Worm (Caenorhabditis elegans): ENCODE measurements around the gene C44B12.6.
A peak's percentile ranks its signal among the peaks of the same experiment; 100 is the strongest.

Gene C44B12.6

DNA sequence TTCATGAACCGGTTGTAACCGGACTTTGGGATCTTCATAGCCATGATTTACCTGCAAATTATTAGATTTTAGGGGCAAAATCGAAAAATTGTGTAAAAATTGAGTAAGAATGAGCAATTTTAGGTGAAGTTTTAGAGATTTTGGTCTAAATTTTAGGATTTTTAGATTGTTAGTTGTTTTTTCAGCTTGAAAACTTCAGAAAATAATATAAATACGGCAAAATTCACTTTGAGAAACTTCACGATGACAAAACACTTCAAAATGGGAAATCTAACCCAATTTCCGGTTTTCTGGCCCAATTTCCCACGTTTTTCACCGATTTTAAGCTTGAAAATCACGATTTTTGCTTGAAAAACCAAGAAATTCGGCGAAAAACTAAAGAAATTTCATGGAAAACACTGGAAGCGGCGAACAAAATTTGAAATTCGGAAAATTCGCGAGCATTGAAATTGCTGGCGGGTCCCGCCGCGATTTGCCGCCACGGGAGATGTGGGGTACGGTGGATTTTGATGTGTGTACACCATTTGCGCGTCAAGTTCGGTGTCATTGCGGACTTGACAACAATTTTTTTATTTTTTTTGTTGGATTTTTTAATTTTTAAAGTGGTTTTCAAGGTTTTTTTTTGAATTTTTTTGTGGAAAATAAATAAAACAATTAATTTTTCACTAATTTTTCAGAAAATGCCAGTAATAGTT is 42.5 kb downstream of the C44B12.6 start, which contains the start of the genes cct-8 and Y55F3AR.2 (continued):
- TF ChIP-seq zip-11 (GFP tag; IDR thresholded peaks at IDR 0.05), result peak; percentile 56; the same call in 1 of the 2 replicates
- peak; percentile 92 for TF ChIP-seq lin-1 (GFP tag; IDR thresholded peaks at IDR 0.05)
- TF ChIP-seq ces-1 (GFP tag; optimal IDR thresholded peaks at IDR 0.05), result peak; percentile 45
- TF ChIP-seq lin-39 (tag; optimal IDR thresholded peaks at IDR 0.05), result peak; percentile 82
- TF ChIP-seq F10B5.3 (tag; optimal IDR thresholded peaks at IDR 0.05), result peak; percentile 93
- peak; percentile 99 for TF ChIP-seq mep-1 (tag; optimal IDR thresholded peaks at IDR 0.05)
- peak; percentile 69 for TF ChIP-seq set-16 (GFP tag; IDR thresholded peaks at IDR 0.05)
- TF ChIP-seq F37D6.2 (tag; optimal IDR thresholded peaks at IDR 0.05), result peak; percentile 94
- peak; percentile 78 for TF ChIP-seq ceh-32 (tag; optimal IDR thresholded peaks at IDR 0.05; ENCODE audit: poor library complexity)
- peak; percentile 81 for TF ChIP-seq nhr-10 (tag; optimal IDR thresholded peaks at IDR 0.05)
- peak; percentile 97 for TF ChIP-seq pha-4 (GFP tag; IDR thresholded peaks at IDR 0.05)
- TF ChIP-seq pha-4 (tag; optimal IDR thresholded peaks at IDR 0.05), result peak; percentile 19
- TF ChIP-seq egl-27 (tag; optimal IDR thresholded peaks at IDR 0.05), result no peak
- TF ChIP-seq F49E8.2 (tag; optimal IDR thresholded peaks at IDR 0.05; ENCODE audit: borderline replicate concordance), result peak; percentile 95
- peak; percentile 97 for TF ChIP-seq lin-38 (GFP tag; IDR thresholded peaks at IDR 0.05)
- peak; percentile 86 for TF ChIP-seq Y5F2A.4 (GFP tag; optimal IDR thresholded peaks at IDR 0.05)
- peak; percentile 89 for TF ChIP-seq nhr-11 (tag; optimal IDR thresholded peaks at IDR 0.05)
- peak; percentile 99 to 100 for TF ChIP-seq lsy-2 (tag; optimal IDR thresholded peaks at IDR 0.05)
- no peak for TF ChIP-seq attf-4 (tag; optimal IDR thresholded peaks at IDR 0.05)
- TF ChIP-seq D1046.2 (GFP tag; IDR thresholded peaks at IDR 0.05), result peak; percentile 95
- peak; percentile 94 for TF ChIP-seq mes-2 (tag; optimal IDR thresholded peaks at IDR 0.05; ENCODE audit: poor library complexity, severe bottlenecking)
- TF ChIP-seq snpc-4 (tag; optimal IDR thresholded peaks at IDR 0.05), result peak; percentile 31
- TF ChIP-seq nhr-102 (tag; optimal IDR thresholded peaks at IDR 0.05), result peak; percentile 97
- peak; percentile 88 for TF ChIP-seq unc-130 (GFP tag; optimal IDR thresholded peaks at IDR 0.05)
- TF ChIP-seq Y75B8A.6 (GFP tag; IDR thresholded peaks at IDR 0.05), result peak; percentile 94
- TF ChIP-seq nhr-76 (tag; optimal IDR thresholded peaks at IDR 0.05), result peak; percentile 58
- no peak for TF ChIP-seq ceh-82 (tag; optimal IDR thresholded peaks at IDR 0.05)
- peak; percentile 14 for TF ChIP-seq lir-3 (tag; optimal IDR thresholded peaks at IDR 0.05)
- no peak for TF ChIP-seq ceh-62 (tag; optimal IDR thresholded peaks at IDR 0.05)
- TF ChIP-seq zag-1 (tag; optimal IDR thresholded peaks at IDR 0.05), result peak; percentile 34
- 0 out of 2 replicates have a peak, but pooled peaks have one; percentile 72 for TF ChIP-seq F44E2.7 (GFP tag; IDR thresholded peaks at IDR 0.05)
- peak; percentile 92 for TF ChIP-seq jun-1 (tag; optimal IDR thresholded peaks at IDR 0.05)
- peak; percentile 98 for TF ChIP-seq fkh-10 (GFP tag; optimal IDR thresholded peaks at IDR 0.05)
- no peak for TF ChIP-seq dmd-8 (GFP tag; IDR thresholded peaks at IDR 0.05)
- TF ChIP-seq tag-97 (GFP tag; IDR thresholded peaks at IDR 0.05), result no peak
- TF ChIP-seq dmd-6 (GFP tag; IDR thresholded peaks at IDR 0.05), result peak; percentile 98
- TF ChIP-seq gei-8 (GFP tag; optimal IDR thresholded peaks at IDR 0.05), result peak; percentile 63
- peak; percentile 99 for TF ChIP-seq spr-3 (GFP tag; optimal IDR thresholded peaks at IDR 0.05)
- TF ChIP-seq snpc-1.2 (GFP tag; IDR thresholded peaks at IDR 0.05), result peak; percentile 87
- peak; percentile 98 for TF ChIP-seq mdt-29 (GFP tag; IDR thresholded peaks at IDR 0.05)
- TF ChIP-seq ceh-20 (GFP tag; IDR thresholded peaks at IDR 0.05), result peak; percentile 99
- no peak for TF ChIP-seq unc-39 (tag; optimal IDR thresholded peaks at IDR 0.05)
- peak; percentile 98 for TF ChIP-seq dmd-9 (GFP tag; IDR thresholded peaks at IDR 0.05)
- TF ChIP-seq nhr-28 (tag; optimal IDR thresholded peaks at IDR 0.05), result peak; percentile 79
- peak; percentile 92 for TF ChIP-seq sdz-12 (GFP tag; optimal IDR thresholded peaks at IDR 0.05)
- no peak for TF ChIP-seq R02D3.7 (tag; optimal IDR thresholded peaks at IDR 0.05)
- TF ChIP-seq php-3 (GFP tag; IDR thresholded peaks at IDR 0.05), result peak; percentile 99
- TF ChIP-seq daf-16 (GFP tag; optimal IDR thresholded peaks at IDR 0.05), result peak; percentile 58 to 95
- TF ChIP-seq daf-16 (tag; optimal IDR thresholded peaks at IDR 0.05), result peak; percentile 82
- peak; percentile 81 for TF ChIP-seq lin-15B (tag; optimal IDR thresholded peaks at IDR 0.05)
- peak; percentile 97 for TF ChIP-seq tra-1 (GFP tag; IDR thresholded peaks at IDR 0.05)
